Worm (Caenorhabditis elegans) whole organism, L4 larva: ENCODE measurements around the gene acs-3.

Experiments
- F49E8.2 ChIP-seq: sonication (generic microtip); optimal IDR thresholded peaks from 2 replicates; lab custom pipeline; 2016; ENCODE audit warnings: missing compliant biosample characterization, mild to moderate bottlenecking, missing genetic modification characterization, borderline replicate concordance
- T26A8.4 ChIP-seq: fragments of 200-800 bp; sonication (Bioruptor generic); IDR thresholded peaks from 2 replicates; pipeline ENCODE4 v1.3.6; 2022; ENCODE audit warnings: missing genetic modification characterization, missing compliant biosample characterization
- Y105C5A.15 ChIP-seq: fragments of 200-800 bp; sonication (Bioruptor generic); IDR thresholded peaks from 2 replicates; pipeline ENCODE4 v1.3.6; 2022; ENCODE audit warnings: missing genetic modification characterization, missing compliant biosample characterization
- Y48G9A.11 ChIP-seq: fragments of 200-800 bp; sonication (Bioruptor generic); IDR thresholded peaks from 2 replicates; pipeline ENCODE4 v1.3.6; 2022; ENCODE audit warnings: missing genetic modification reagents, missing genetic modification characterization, missing compliant biosample characterization
- ZK337.2 ChIP-seq: fragments of 200-800 bp; sonication (Bioruptor generic); IDR thresholded peaks from 2 replicates; pipeline ENCODE4 v1.3.6; 2022; ENCODE audit warnings: missing genetic modification reagents, missing genetic modification characterization, missing compliant biosample characterization
- aha-1 ChIP-seq: fragments of 150-350 bp; peaks from one replicate; lab custom pipeline; 2014; ENCODE audit warnings: missing biosample characterization, missing genetic modification characterization
- aly-2 ChIP-seq: sonication (generic microtip); optimal IDR thresholded peaks from 2 replicates; lab custom pipeline; 2018; ENCODE audit warnings: missing biosample characterization, missing genetic modification characterization
- arid-1 ChIP-seq: fragments of 200-800 bp; sonication (Bioruptor generic); conservative IDR thresholded peaks from 2 replicates; pipeline ENCODE4 v1.3.6; 2022; ENCODE audit warnings: missing genetic modification reagents, missing genetic modification characterization, missing compliant biosample characterization
- ceh-20 ChIP-seq: fragments of 200-800 bp; sonication (Bioruptor generic); IDR thresholded peaks from 2 replicates; pipeline ENCODE4 v1.3.6; 2022; ENCODE audit warnings: missing genetic modification reagents, missing genetic modification characterization, missing compliant biosample characterization
- ceh-32 ChIP-seq: sonication (generic microtip); optimal IDR thresholded peaks from 2 replicates; lab custom pipeline; 2016; ENCODE audit warnings: mild to moderate bottlenecking, missing genetic modification characterization, missing compliant biosample characterization; ENCODE audit not compliant: poor library complexity
- ceh-62 ChIP-seq: sonication (generic microtip); optimal IDR thresholded peaks from 2 replicates; lab custom pipeline; 2017; ENCODE audit warnings: missing biosample characterization, missing genetic modification characterization
- cey-2 ChIP-seq: sonication (generic microtip); optimal IDR thresholded peaks from 3 replicates; lab custom pipeline; 2017; ENCODE audit warnings: missing genetic modification characterization, mild to moderate bottlenecking, missing compliant biosample characterization, antibody characterized with exemption, borderline replicate concordance; ENCODE audit not compliant: insufficient read depth
- daf-19 ChIP-seq: fragments of 200-800 bp; sonication (Bioruptor generic); conservative IDR thresholded peaks from 2 replicates; pipeline ENCODE4 v1.3.6; 2022; ENCODE audit warnings: missing genetic modification characterization, missing compliant biosample characterization
- dmd-6 ChIP-seq: fragments of 200-800 bp; sonication (Bioruptor generic); IDR thresholded peaks from 2 replicates; pipeline ENCODE4 v1.3.6; 2022; ENCODE audit warnings: missing genetic modification reagents, missing genetic modification characterization, missing compliant biosample characterization
- duxl-1 ChIP-seq: sonication (generic microtip); optimal IDR thresholded peaks from 2 replicates; lab custom pipeline; 2016; ENCODE audit warnings: mild to moderate bottlenecking, missing genetic modification characterization, moderate library complexity, missing compliant biosample characterization; ENCODE audit not compliant: poor library complexity
- egl-27 ChIP-seq: sonication (generic microtip); optimal IDR thresholded peaks from 3 replicates; lab custom pipeline; 2017; ENCODE audit warnings: missing biosample characterization, missing genetic modification reagents, missing genetic modification characterization
- fos-1 ChIP-seq: fragments of 150-350 bp; optimal IDR thresholded peaks from 2 replicates; lab custom pipeline; 2014; ENCODE audit warnings: missing biosample characterization, missing genetic modification characterization
- hmg-1.1 ChIP-seq: fragments of 200-800 bp; sonication (Bioruptor generic); IDR thresholded peaks from 2 replicates; pipeline ENCODE4 v1.3.6; 2022; ENCODE audit warnings: missing genetic modification reagents, missing genetic modification characterization, missing compliant biosample characterization
- lim-7 ChIP-seq: fragments of 200-800 bp; sonication (Bioruptor generic); IDR thresholded peaks from 2 replicates; pipeline ENCODE4 v1.3.6; 2022; ENCODE audit warnings: missing genetic modification characterization, missing compliant biosample characterization
- lin-15B ChIP-seq: fragments of 150-350 bp; sonication (generic microtip); optimal IDR thresholded peaks from 3 replicates; lab custom pipeline; 2014; ENCODE audit warnings: missing biosample characterization, missing genetic modification characterization
- lin-29 ChIP-seq: fragments of 200-800 bp; sonication (Bioruptor generic); IDR thresholded peaks from 2 replicates; pipeline ENCODE4 v1.3.6; 2022; ENCODE audit warnings: missing genetic modification reagents, missing genetic modification characterization, missing compliant biosample characterization
- lir-3 ChIP-seq: sonication (generic microtip); optimal IDR thresholded peaks from 2 replicates; lab custom pipeline; 2016; ENCODE audit warnings: mild to moderate bottlenecking, missing genetic modification characterization, missing compliant biosample characterization
- madf-5 ChIP-seq, 2 experiments: fragments of 200-800 bp; sonication (Bioruptor generic); IDR thresholded peaks; 2 replicates each; pipeline ENCODE4 v1.3.6; 2022; ENCODE audit warnings: missing compliant biosample characterization in 2 of 2, missing genetic modification characterization in 2 of 2
- madf-9 ChIP-seq: fragments of 200-800 bp; sonication (Bioruptor generic); conservative IDR thresholded peaks from 2 replicates; pipeline ENCODE4 v1.3.6; 2022; ENCODE audit warnings: missing genetic modification reagents, missing genetic modification characterization, missing compliant biosample characterization
- nhr-10 ChIP-seq: fragments of 150-350 bp; optimal IDR thresholded peaks from 2 replicates; lab custom pipeline; 2014; ENCODE audit warnings: missing biosample characterization, missing genetic modification characterization
- nhr-102 ChIP-seq: sonication (generic microtip); optimal IDR thresholded peaks from 2 replicates; lab custom pipeline; 2016; ENCODE audit warnings: mild to moderate bottlenecking, missing genetic modification characterization, moderate library complexity, missing compliant biosample characterization
- nhr-11 ChIP-seq: fragments of 150-350 bp; optimal IDR thresholded peaks from 2 replicates; lab custom pipeline; 2014; ENCODE audit warnings: missing biosample characterization, missing genetic modification characterization
- nhr-237 ChIP-seq: sonication (generic microtip); optimal IDR thresholded peaks from 2 replicates; lab custom pipeline; 2017; ENCODE audit warnings: missing biosample characterization, missing genetic modification characterization
- nhr-28 ChIP-seq: fragments of 150-350 bp; optimal IDR thresholded peaks from 2 replicates; lab custom pipeline; 2014; ENCODE audit warnings: missing biosample characterization, missing genetic modification characterization
- nhr-42 ChIP-seq: fragments of 200-800 bp; sonication (Bioruptor generic); IDR thresholded peaks from 2 replicates; pipeline ENCODE4 v1.3.6; 2022; ENCODE audit warnings: missing genetic modification characterization, missing compliant biosample characterization
- nhr-76 ChIP-seq: fragments of 150-350 bp; optimal IDR thresholded peaks from 2 replicates; lab custom pipeline; 2014; ENCODE audit warnings: missing biosample characterization, missing genetic modification characterization
- pha-4 ChIP-seq, 2 experiments: fragments of 150-350 bp in 1 of 2; fragments of 200-800 bp in 1 of 2; sonication (Bioruptor generic) in 1 of 2; IDR thresholded peaks in 1 of 2; optimal IDR thresholded peaks in 1 of 2; 2 replicates each; pipeline versions ENCODE4 v1.3.6 to Lab custom; 2014 to 2022; ENCODE audit warnings: missing genetic modification characterization in 2 of 2, missing genetic modification reagents in 2 of 2, missing biosample characterization in 1 of 2, missing compliant biosample characterization in 1 of 2
- pqm-1 ChIP-seq: sonication (generic microtip); optimal IDR thresholded peaks from 2 replicates; lab custom pipeline; 2017; ENCODE audit warnings: missing biosample characterization, missing genetic modification characterization
- set-16 ChIP-seq: fragments of 200-800 bp; sonication (Bioruptor generic); IDR thresholded peaks from 2 replicates; pipeline ENCODE4 v1.3.6; 2022; ENCODE audit warnings: missing genetic modification reagents, missing genetic modification characterization, missing compliant biosample characterization
- snpc-1.2 ChIP-seq: fragments of 200-800 bp; sonication (Bioruptor generic); IDR thresholded peaks from 2 replicates; pipeline ENCODE4 v1.3.6; 2022; ENCODE audit warnings: missing genetic modification reagents, missing genetic modification characterization, missing compliant biosample characterization
- snpc-4 ChIP-seq: fragments of 150-350 bp; optimal IDR thresholded peaks from 2 replicates; lab custom pipeline; 2014; ENCODE audit warnings: missing biosample characterization, missing genetic modification characterization
- unc-62 ChIP-seq, 3 experiments: fragments of 150-350 bp in 1 of 3; sonication (generic microtip); optimal IDR thresholded peaks in 2 of 3; peaks in 1 of 3; 1 replicate in 1 of 3; 2 replicates in 2 of 3; lab custom pipeline; 2014 to 2017; ENCODE audit warnings: missing biosample characterization in 3 of 3, missing genetic modification characterization in 3 of 3, missing genetic modification reagents in 3 of 3, missing genotype in 1 of 3
- zfp-2 ChIP-seq: sonication (generic microtip); optimal IDR thresholded peaks from 2 replicates; lab custom pipeline; 2016; ENCODE audit warnings: mild to moderate bottlenecking, missing genetic modification characterization, missing compliant biosample characterization
- zfp-3 ChIP-seq: fragments of 200-800 bp; sonication (Bioruptor generic); conservative IDR thresholded peaks from 2 replicates; pipeline ENCODE4 v1.3.6; 2022; ENCODE audit warnings: missing genetic modification reagents, missing genetic modification characterization, missing compliant biosample characterization
- zip-2 ChIP-seq: fragments of 150-350 bp; optimal IDR thresholded peaks from 2 replicates; lab custom pipeline; 2014; ENCODE audit warnings: missing biosample characterization, missing genetic modification characterization

acs-3 gene

DNA sequence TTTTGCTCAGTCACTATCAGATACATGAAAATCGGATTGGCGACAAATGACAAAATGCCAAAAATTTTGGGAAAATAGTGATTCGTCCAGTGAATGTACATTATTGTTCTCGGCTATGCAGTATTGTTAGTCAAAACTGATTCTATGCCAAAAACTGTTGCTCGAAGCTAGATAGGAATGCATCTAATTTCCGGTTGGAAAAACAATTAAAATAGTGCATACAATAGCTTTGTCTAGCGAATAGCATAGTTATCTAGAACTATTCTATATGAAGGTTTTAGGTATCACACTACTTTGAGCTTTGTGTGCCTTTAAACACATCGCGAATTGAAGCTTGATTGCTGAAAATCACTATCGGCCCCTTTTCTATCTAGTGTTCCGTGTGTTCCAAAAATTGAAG, 4.5 kb upstream of the acs-3 start, which contains the start of gene srj-15 (continued):
- no peak for TF ChIP-seq daf-19 (GFP tag; lab: Robert Waterston, UW)
- TF ChIP-seq, all 104 proteins: peak for 0

DNA sequence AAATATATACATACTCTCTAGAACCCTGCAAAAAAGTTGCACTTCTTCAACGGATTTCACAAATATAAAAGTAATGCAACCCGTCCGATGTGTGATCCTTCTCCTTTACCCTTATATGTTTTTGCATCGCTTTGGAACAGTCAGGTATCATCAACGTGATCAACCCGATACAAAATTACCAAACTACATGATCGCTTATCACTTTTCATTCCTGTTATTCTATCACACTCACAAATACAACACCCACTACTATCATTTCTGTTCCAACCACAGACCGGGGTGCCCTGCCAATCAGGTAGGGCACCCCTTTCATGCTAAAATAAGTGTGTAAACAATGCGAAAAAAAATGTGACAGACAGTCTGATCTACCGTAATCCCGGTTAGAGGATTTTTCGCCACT, 2.4 kb upstream of the acs-3 start:
- peak; percentile 39 for TF ChIP-seq nhr-76 (tag; lab: Kevin White, UChicago)
- TF ChIP-seq ZK337.2 (GFP tag; lab: Robert Waterston, UW) = no peak
- no peak for TF ChIP-seq madf-9
- peak; percentile 37; the same call in 1 of the 2 replicates for TF ChIP-seq dmd-6 (GFP tag; lab: Robert Waterston, UW)
- TF ChIP-seq nhr-28 (tag; lab: Kevin White, UChicago) = peak; percentile 11
- peak; percentile 49 for TF ChIP-seq aha-1 (tag; lab: Kevin White, UChicago)

DNA sequence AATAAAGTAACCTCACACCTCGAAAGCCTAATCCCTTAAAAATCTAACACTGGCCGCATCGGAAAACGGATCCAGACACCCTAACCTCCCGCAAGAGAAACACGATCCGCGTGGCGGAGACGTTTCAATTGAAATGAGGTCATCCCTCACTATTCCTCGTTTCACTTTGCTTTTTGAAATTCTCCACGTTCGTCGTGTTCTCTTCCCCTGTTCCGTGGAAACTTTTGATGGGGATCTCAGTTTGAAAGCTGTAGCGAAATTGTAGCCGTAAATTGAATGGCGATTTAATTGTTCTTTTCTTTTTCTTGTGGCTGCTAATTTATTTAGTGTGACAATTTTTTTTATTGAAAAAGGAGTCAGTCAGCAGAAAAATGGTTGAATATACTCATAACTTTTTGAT, 519 bp upstream of the acs-3 start:
- TF ChIP-seq Y105C5A.15 (no peak), aha-1 (tag; lab: Kevin White, UChicago) (peak; percentile 59), nhr-102 (tag; lab: Kevin White, UChicago) (no peak), aly-2 (tag; lab: Kevin White, UChicago) (no peak), dmd-6 (GFP tag; lab: Robert Waterston, UW) (no peak), pqm-1 (tag; lab: Kevin White, UChicago) (no peak), snpc-4 (no peak)

ce11 chrV:1969690-1970089, 362 bp downstream of the acs-3 start:
- TF ChIP-seq unc-62 (GFP tag; optimal IDR thresholded peaks at IDR 0.05 in 1 of 2; lab: Kevin White, UChicago) (peak in 1 of 2 experiments; percentile 95), unc-62 (tag; optimal IDR thresholded peaks at IDR 0.05; lab: Kevin White, UChicago) (no peak), lin-29 (GFP tag; lab: Robert Waterston, UW) (no peak), duxl-1 (tag; lab: Kevin White, UChicago) (no peak)

ce11 chrV:1975049-1975448, 5.7 kb downstream of the acs-3 start, which contains the start of gene fbxa-201:
Gene fbxa-201 (plus strand): TSS chrV:1975349.
- no peak for TF ChIP-seq pha-4 (GFP tag; IDR thresholded peaks at IDR 0.05; lab: Robert Waterston, UW)
- no peak for TF ChIP-seq pha-4 (tag; optimal IDR thresholded peaks at IDR 0.05; lab: Kevin White, UChicago)
- TF ChIP-seq nhr-11 = no peak
- no peak for TF ChIP-seq ceh-20 (GFP tag; lab: Robert Waterston, UW)
- no peak for TF ChIP-seq nhr-237 (tag; lab: Kevin White, UChicago)
- no peak for TF ChIP-seq ceh-62 (tag; lab: Kevin White, UChicago)
- TF ChIP-seq Y48G9A.11 (GFP tag; lab: Robert Waterston, UW) = no peak
- TF ChIP-seq snpc-1.2 (GFP tag; lab: Robert Waterston, UW) = no peak
- TF ChIP-seq zip-2 (tag; lab: Kevin White, UChicago) = no peak
- TF ChIP-seq zfp-3 (GFP tag; lab: Robert Waterston, UW) = no peak
- TF ChIP-seq duxl-1 (tag; lab: Kevin White, UChicago) = no peak
- TF ChIP-seq lir-3 (tag; lab: Kevin White, UChicago) = no peak

ce11 chrV:1978968-1979367, 9.6 kb downstream of the acs-3 start, which contains the start of gene T08B1.4:
Gene T08B1.4 (plus strand): TSS chrV:1979268.
- no peak for TF ChIP-seq fos-1 (tag; lab: Kevin White, UChicago)
- no peak for TF ChIP-seq madf-5 (GFP tag; IDR thresholded peaks at IDR 0.05; lab: Robert Waterston, UW)
- no peak for TF ChIP-seq snpc-4
- no peak for TF ChIP-seq aly-2 (tag; lab: Kevin White, UChicago)
- TF ChIP-seq lin-15B (tag; lab: Kevin White, UChicago) = no peak
- TF ChIP-seq set-16 (GFP tag; lab: Robert Waterston, UW) = no peak
- TF ChIP-seq nhr-42 = no peak
- TF ChIP-seq ceh-32 = no peak
- no peak for TF ChIP-seq nhr-10 (tag; lab: Kevin White, UChicago)
- TF ChIP-seq lim-7 (GFP tag; lab: Robert Waterston, UW) = no peak
- no peak for TF ChIP-seq zfp-2
- TF ChIP-seq Y105C5A.15 = no peak
- TF ChIP-seq egl-27 (tag; lab: Kevin White, UChicago) = no peak
- no peak for TF ChIP-seq T26A8.4 (GFP tag; lab: Robert Waterston, UW)
- no peak for TF ChIP-seq F49E8.2 (tag; lab: Kevin White, UChicago)
- no peak for TF ChIP-seq cey-2 (tag; lab: Kevin White, UChicago)
- TF ChIP-seq hmg-1.1 (GFP tag; lab: Robert Waterston, UW) = no peak
- TF ChIP-seq arid-1 (GFP tag; lab: Robert Waterston, UW) = no peak
